Worm (Caenorhabditis elegans): Measurements from ENCODE around the gene math-5.

math-5 gene

DNA sequence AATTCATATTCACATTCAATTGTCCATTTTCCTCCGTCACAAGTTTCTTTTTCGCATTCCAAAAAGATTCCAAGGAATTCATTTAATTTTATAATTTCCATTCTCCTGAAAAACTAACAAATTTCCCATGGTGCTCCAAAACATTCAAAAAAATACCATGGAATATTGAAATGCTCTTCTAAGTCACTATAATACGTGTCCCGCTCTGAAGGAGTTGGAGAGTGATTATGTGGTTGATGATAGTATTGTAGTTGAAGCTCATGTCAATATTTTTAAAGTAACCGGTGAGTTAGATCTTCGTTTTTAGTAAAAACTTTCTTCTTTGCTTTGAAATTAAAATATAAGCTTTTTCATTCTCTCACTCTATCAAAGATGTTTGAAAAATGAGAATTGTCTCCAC is 8.1 kb upstream of the math-5 start, which contains the start of gene math-9:
Gene math-9 (minus strand): TSS at position 101 of the 400 bp plus-strand sequence.
- TF ChIP-seq efl-1 (optimal IDR thresholded peaks at IDR 0.05) (no peak), efl-1 (GFP tag; optimal IDR thresholded peaks at IDR 0.05 in 1 of 2) (peak in 1 of 2 experiments; percentile 45), nhr-90 (tag; optimal IDR thresholded peaks at IDR 0.05; ENCODE audit: poor library complexity) (no peak)

DNA sequence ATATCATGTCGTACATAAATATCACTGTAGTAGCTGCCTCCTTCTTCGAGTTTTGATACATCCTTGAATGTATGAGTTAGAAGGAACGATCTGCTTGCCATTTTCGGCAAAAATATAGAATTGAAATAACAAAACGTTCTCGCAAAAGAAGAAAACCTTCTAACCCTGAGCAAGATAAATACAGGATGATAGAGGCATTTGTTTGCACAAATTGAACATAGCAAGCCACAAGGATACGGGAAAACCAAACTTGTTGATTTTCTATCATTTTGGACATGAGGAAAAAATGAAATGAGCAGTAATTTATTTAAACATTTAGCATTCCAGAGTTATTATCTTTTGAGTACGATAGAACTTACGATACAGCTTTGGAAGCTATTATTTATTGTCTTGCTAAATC is 6.5 kb upstream of the math-5 start, which contains the start of gene math-8:
Gene math-8 (minus strand): TSS at position 101 of the 400 bp plus-strand sequence.
- TF ChIP-seq unc-62 (GFP tag; optimal IDR thresholded peaks at IDR 0.05) = no peak
- no peak for TF ChIP-seq lin-15B (tag; optimal IDR thresholded peaks at IDR 0.05)
- TF ChIP-seq efl-1 (optimal IDR thresholded peaks at IDR 0.05) = no peak
- TF ChIP-seq efl-1 (GFP tag; optimal IDR thresholded peaks at IDR 0.05 in 1 of 2) = no peak
- no peak for TF ChIP-seq grh-1 (GFP tag; IDR thresholded peaks at IDR 0.05)
- no peak for TF ChIP-seq zag-1 (tag; optimal IDR thresholded peaks at IDR 0.05)
- TF ChIP-seq ztf-4 (tag; optimal IDR thresholded peaks at IDR 0.05) = no peak
- TF ChIP-seq mab-9 (GFP tag; IDR thresholded peaks at IDR 0.05) = no peak
- no peak for TF ChIP-seq lir-3 (tag; optimal IDR thresholded peaks at IDR 0.05; ENCODE audit: poor library complexity)
- no peak for TF ChIP-seq swsn-7 (tag; optimal IDR thresholded peaks at IDR 0.05)
- no peak for TF ChIP-seq fos-1 (tag; optimal IDR thresholded peaks at IDR 0.05)
- TF ChIP-seq hpl-2 (GFP tag; optimal IDR thresholded peaks at IDR 0.05) = no peak
- TF ChIP-seq lin-13 (GFP tag; optimal IDR thresholded peaks at IDR 0.05) = no peak
- TF ChIP-seq nhr-12 (tag; optimal IDR thresholded peaks at IDR 0.05) = no peak

ce11 chrII:1886379-1886778 is 3.8 kb upstream of the math-5 start, which contains the start of gene math-7:
TSS of gene math-7 (minus strand) at chrII:1886479.
- TF ChIP-seq C16A3.4 (tag; optimal IDR thresholded peaks at IDR 0.05) = no peak

DNA sequence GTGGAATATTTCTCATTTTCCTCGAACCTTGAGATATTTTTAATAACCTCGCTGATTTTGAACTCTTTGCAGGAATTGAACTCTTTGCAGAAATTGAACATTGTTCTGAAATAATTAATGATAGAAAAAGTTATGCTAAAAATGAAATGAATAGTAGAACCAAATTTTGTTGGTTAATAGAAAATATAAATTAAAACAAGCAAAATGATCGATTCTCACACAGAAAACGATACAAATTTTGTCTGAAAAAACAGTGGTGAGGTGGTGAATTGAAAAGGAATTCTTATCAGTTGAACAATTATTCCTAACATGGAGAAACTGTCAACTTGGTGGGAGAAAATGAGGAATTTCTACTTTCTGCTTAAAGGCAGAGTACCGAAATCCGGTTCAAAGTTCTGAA is 2.0 kb upstream of the math-5 start, which contains the start of gene math-6:
Gene math-6 (minus strand): TSS at position 101 of the 400 bp plus-strand sequence.
- TF ChIP-seq skn-1 (tag; optimal IDR thresholded peaks at IDR 0.05) = no peak

- no peak for TF ChIP-seq unc-62 (GFP tag; optimal IDR thresholded peaks at IDR 0.05)
- no peak for TF ChIP-seq elt-3 (tag; optimal IDR thresholded peaks at IDR 0.05)
- no peak for TF ChIP-seq ceh-63 (GFP tag; optimal IDR thresholded peaks at IDR 0.05)
- TF ChIP-seq mab-9 (GFP tag; IDR thresholded peaks at IDR 0.05) = no peak
- TF ChIP-seq egl-27 (tag; optimal IDR thresholded peaks at IDR 0.05) = no peak
- TF ChIP-seq ceh-8 (GFP tag; optimal IDR thresholded peaks at IDR 0.05) = no peak
- TF ChIP-seq dpl-1 (GFP tag; optimal IDR thresholded peaks at IDR 0.05) = no peak
- TF ChIP-seq fkh-8 (tag; optimal IDR thresholded peaks at IDR 0.05) = no peak
Measured at ce11 chrII:1878663-1879062, 3.9 kb downstream of the math-5 start, which contains the start of gene math-16. TSS of gene math-16 (minus strand) at chrII:1878763.

DNA sequence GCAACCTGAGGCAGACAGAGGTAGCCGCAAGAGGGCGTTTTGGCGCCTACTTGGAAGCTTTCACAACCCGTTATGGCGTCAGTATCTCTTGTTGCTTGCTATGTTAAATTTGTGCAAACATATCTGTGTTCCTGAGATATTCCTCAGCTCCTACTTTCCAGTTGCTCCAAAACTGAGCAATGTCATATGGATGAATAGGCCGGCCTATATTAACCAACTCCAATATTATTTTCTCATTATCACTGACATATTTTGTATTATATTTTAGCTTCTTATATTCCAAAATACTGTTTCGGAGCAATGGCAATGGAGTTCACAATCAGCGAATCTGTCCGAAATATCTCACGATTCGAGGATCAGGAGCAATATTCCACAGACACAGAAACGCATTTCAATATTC is 6.9 kb downstream of the math-5 start, which contains the start of gene math-13:
Gene math-13 (plus strand): TSS at position 301 of the 400 bp plus-strand sequence.
- no peak for TF ChIP-seq lir-3 (tag; optimal IDR thresholded peaks at IDR 0.05; ENCODE audit: poor library complexity)
- TF ChIP-seq unc-62 (GFP tag; optimal IDR thresholded peaks at IDR 0.05) = no peak
- no peak for TF ChIP-seq nhr-11 (tag; optimal IDR thresholded peaks at IDR 0.05)
- no peak for TF ChIP-seq dsc-1 (tag; optimal IDR thresholded peaks at IDR 0.05)
- no peak for TF ChIP-seq nhr-20 (tag; optimal IDR thresholded peaks at IDR 0.05)
- TF ChIP-seq egl-13 (tag; optimal IDR thresholded peaks at IDR 0.05) = no peak
- no peak for TF ChIP-seq mep-1 (tag; optimal IDR thresholded peaks at IDR 0.05)
- no peak for TF ChIP-seq alr-1 (tag; optimal IDR thresholded peaks at IDR 0.05; ENCODE audit: borderline replicate concordance)
- no peak for TF ChIP-seq fkh-8 (tag; optimal IDR thresholded peaks at IDR 0.05)
- no peak for TF ChIP-seq F16B12.6 (tag; optimal IDR thresholded peaks at IDR 0.05)
- no peak for TF ChIP-seq ces-1 (GFP tag; optimal IDR thresholded peaks at IDR 0.05)
- TF ChIP-seq ceh-88 (GFP tag; IDR thresholded peaks at IDR 0.05) = no peak
- TF ChIP-seq efl-1 (optimal IDR thresholded peaks at IDR 0.05) = no peak
- no peak for TF ChIP-seq efl-1 (GFP tag; optimal IDR thresholded peaks at IDR 0.05 in 1 of 2)
- TF ChIP-seq lin-15B (tag; optimal IDR thresholded peaks at IDR 0.05) = no peak
- no peak for TF ChIP-seq dpl-1 (GFP tag; optimal IDR thresholded peaks at IDR 0.05)
- TF ChIP-seq ama-1 (optimal IDR thresholded peaks at IDR 0.05) = no peak
- TF ChIP-seq unc-86 (tag; optimal IDR thresholded peaks at IDR 0.05) = no peak
- TF ChIP-seq tlp-1 (tag; optimal IDR thresholded peaks at IDR 0.05) = no peak

Measured in whole organism, L1 larva.